Fruit fly (Drosophila melanogaster): ENCODE results near the gene CG5068.
A peak's percentile ranks its signal among the peaks of the same experiment; 100 is the strongest.

CG5068 gene

DNA sequence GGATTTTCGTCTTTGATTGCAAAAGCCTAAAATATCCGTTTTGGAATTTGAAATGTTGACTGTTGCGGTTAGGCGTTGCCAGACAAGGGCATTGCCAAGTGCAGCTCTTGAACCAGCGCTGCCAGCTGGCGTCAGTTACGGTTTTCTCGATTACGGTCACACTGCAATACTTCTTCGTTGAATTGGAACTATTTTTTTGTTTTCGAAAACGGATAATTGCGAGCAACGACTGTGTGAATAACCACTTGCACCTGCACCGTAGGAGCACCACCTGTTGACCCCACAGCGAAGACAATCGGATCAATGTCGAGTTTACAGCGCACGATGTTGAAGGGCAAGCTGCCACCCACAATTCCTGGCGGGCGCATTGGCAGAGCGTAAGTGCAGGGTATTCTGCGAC lies at the start of gene CG5068:
Gene CG5068, plus strand, starts transcription at position 129 of the 400 bp plus-strand sequence.
- TF ChIP-seq usp (GFP tag; optimal IDR thresholded peaks at IDR 0.05) (no peak), Vsx2 (GFP tag; optimal IDR thresholded peaks at IDR 0.05; ENCODE audit: partially characterized antibody) (peak; percentile 40), GATAd (GFP tag; optimal IDR thresholded peaks at IDR 0.05) (no peak), Abd-B (GFP tag; optimal IDR thresholded peaks at IDR 0.05) (no peak), ey (GFP tag; optimal IDR thresholded peaks at IDR 0.05) (no peak), Rel (GFP tag; optimal IDR thresholded peaks at IDR 0.05) (no peak), Rel (tag; optimal IDR thresholded peaks at IDR 0.05) (peak; percentile 43)

DNA sequence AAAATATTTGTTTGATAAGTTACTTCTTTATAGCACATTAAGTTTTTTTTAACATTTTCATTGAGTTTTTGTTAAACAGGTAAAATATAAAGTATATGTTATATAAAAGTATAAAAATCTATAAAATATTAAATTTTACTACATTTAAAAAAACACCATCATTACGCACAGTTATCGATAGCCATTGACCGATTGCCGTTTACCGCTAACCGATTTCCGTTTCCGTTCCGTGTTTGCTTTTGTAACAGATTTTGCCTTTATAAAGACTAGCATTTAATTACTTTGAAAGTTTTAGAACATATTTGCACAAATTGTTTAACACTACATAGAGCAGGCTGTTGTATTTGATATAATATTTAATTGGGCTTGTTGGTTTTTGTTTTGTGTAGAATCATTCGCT lies 46.9 kb upstream of the CG5068 start:
- TF ChIP-seq Hnf4 (GFP tag; optimal IDR thresholded peaks at IDR 0.05) = no peak

DNA sequence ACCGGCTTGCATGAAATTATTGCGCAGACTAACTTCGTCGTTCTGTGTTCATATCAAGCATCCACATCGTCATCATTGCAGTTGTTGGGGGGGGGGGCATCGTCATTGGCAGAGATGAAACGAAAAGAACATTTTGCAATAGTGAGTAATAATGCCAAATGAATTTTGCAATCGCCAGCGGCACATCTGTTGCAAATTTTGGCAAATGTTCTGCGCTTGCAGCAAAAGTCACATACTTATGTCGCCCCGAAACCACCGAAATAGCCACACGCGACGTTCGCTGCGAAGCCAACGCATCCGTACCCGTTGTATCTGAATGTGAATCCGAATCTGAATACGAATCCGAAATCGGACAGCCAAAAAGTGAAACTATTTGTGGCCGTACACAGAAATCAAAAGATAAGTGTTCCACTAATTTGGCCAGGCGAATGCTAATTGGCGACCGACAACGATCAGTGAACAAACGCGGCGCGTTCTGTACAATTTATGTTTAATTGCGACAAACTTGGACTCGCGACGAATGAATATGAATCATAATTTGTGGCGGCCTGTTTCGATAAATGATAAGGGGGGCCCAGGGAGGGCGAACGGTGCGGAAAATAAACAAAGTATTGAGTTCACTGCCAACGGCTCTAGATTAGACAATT lies 38.5 kb upstream of the CG5068 start:
- TF ChIP-seq Sp1 (GFP tag; optimal IDR thresholded peaks at IDR 0.05) (no peak), Dif (GFP tag; optimal IDR thresholded peaks at IDR 0.05; ENCODE audit: partially characterized antibody) (no peak), dmrt93B (GFP tag; optimal IDR thresholded peaks at IDR 0.05) (no peak), pan (optimal IDR thresholded peaks at IDR 0.05) (no peak), psq (GFP tag; optimal IDR thresholded peaks at IDR 0.05) (no peak), Dfd (GFP tag; optimal IDR thresholded peaks at IDR 0.05) (no peak)

DNA sequence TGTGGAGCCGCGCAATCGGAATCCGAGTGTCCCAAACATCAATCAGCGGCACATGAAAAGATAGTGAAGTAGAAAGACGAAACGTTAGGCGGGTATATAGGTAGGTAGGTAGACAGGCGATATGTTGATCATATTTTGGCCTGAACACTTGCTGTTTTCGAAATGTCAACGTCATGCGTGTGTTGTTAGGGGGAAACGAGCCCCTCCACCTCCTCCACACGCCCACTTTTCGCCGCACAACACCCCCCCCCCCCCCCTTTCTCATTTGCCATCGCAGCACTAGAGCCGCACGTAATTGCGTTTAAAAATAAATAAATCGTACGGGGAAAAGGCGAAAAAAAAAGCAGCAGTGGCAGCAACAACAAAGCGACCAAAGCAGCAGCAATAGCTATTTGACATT lies 36.7 kb upstream of the CG5068 start:
- TF ChIP-seq CG9705 (GFP tag; optimal IDR thresholded peaks at IDR 0.05) (no peak), usp (GFP tag; optimal IDR thresholded peaks at IDR 0.05) (no peak), Dfd (GFP tag; optimal IDR thresholded peaks at IDR 0.05) (peak; percentile 57), dl (GFP tag; optimal IDR thresholded peaks at IDR 0.05; ENCODE audit: insufficient read depth in 1 of 2, partially characterized antibody in 2 of 2) (no peak), Hnf4 (GFP tag; optimal IDR thresholded peaks at IDR 0.05) (no peak), sage (GFP tag; optimal IDR thresholded peaks at IDR 0.05) (no peak), Sp1 (GFP tag; optimal IDR thresholded peaks at IDR 0.05) (no peak), fru (GFP tag; optimal IDR thresholded peaks at IDR 0.05) (no peak)

DNA sequence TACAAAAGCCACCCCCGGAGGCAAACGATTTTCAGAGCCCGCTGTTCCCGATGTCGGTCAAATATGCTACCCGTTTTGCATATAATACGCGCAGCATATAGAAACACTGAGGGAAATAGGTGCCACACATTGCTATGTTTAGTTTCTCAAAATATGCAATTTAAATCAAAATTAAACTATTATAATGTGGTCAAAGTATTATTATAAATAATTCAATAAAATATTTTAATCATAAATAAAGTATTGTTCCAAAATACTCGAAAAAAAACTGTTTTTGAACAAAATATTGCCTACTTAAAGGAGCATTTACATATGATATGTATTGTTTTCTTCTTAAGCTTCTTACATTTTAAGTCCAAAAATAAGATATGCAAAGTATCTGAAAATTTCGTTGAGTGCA lies 35.6 kb upstream of the CG5068 start:
- TF ChIP-seq Hr83 (GFP tag; optimal IDR thresholded peaks at IDR 0.05; ENCODE audit: poor library complexity, severe bottlenecking) (no peak), Jra (GFP tag; optimal IDR thresholded peaks at IDR 0.05) (no peak), HLH106 (tag; optimal IDR thresholded peaks at IDR 0.05) (no peak), tai (GFP tag; optimal IDR thresholded peaks at IDR 0.05) (no peak), jim (GFP tag; optimal IDR thresholded peaks at IDR 0.05) (no peak), woc (GFP tag; optimal IDR thresholded peaks at IDR 0.05) (no peak)

DNA sequence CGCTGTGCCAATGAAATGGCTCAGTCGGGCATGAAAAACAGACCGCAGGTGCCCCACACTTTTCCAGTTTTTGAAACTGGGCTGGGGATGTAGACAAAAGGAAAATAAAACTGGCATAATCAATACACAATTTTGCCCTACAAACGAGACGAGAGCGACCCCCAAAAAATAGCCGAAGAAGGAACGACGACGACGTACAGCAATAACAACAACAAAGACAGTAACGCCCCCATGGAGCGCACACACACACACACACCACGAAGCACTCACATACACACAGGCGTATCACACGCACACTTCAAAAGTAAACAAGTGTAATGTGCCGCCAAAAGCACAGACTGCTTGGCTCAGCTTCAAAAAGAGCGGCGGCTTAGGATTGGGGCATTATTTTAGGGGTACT lies 35.0 kb upstream of the CG5068 start:
- no peak for TF ChIP-seq Vsx2 (GFP tag; optimal IDR thresholded peaks at IDR 0.05; ENCODE audit: partially characterized antibody)
- TF ChIP-seq Hr83 (GFP tag; optimal IDR thresholded peaks at IDR 0.05; ENCODE audit: poor library complexity, severe bottlenecking) = peak; percentile 1

DNA sequence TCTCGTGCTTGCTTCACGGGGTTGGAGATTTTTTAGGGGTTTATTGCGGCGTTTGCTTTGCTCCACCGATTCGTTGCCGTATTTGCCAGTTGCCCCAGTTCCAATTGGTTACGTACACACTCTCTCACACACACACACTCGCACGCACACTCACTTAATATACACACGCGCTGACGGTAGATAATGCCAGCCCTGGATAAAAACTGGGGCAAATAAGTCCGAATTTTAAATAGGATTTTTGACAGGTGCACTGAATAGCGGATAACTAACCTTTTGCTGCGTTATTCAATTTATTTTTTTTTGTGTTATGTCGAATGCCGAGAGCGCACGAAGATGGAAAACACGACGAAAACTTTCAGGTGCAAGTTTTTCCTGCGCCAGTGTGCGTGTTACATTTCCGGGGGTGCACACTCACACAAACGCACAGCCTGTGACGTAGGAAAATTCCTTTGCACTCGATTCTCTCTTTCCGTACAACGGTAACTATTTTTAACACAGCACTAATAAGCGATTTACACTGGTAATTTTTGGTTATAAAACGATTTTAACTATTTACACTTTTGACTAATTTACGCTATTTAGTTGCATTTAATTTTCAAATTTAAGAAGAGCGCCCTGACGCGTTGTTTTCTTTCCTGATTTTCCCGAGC lies 33.8 kb upstream of the CG5068 start:
- no peak for TF ChIP-seq GATAd (GFP tag; optimal IDR thresholded peaks at IDR 0.05)
- no peak for TF ChIP-seq lola (GFP tag; optimal IDR thresholded peaks at IDR 0.05)
- TF ChIP-seq OdsH (GFP tag; optimal IDR thresholded peaks at IDR 0.05) = no peak
- no peak for TF ChIP-seq dmrt93B (GFP tag; optimal IDR thresholded peaks at IDR 0.05)
- TF ChIP-seq Hnf4 (GFP tag; optimal IDR thresholded peaks at IDR 0.05) = no peak
- TF ChIP-seq sv (GFP tag; optimal IDR thresholded peaks at IDR 0.05) = no peak
- TF ChIP-seq h (GFP tag; optimal IDR thresholded peaks at IDR 0.05) = no peak
- TF ChIP-seq tai (GFP tag; optimal IDR thresholded peaks at IDR 0.05) = no peak
- TF ChIP-seq rgr (GFP tag; optimal IDR thresholded peaks at IDR 0.05) = no peak
- no peak for TF ChIP-seq foxo (GFP tag; optimal IDR thresholded peaks at IDR 0.05)
- TF ChIP-seq Myc (optimal IDR thresholded peaks at IDR 0.05) = no peak
- no peak for TF ChIP-seq HLH106 (tag; optimal IDR thresholded peaks at IDR 0.05)
- TF ChIP-seq Mio (GFP tag; optimal IDR thresholded peaks at IDR 0.05) = no peak
- TF ChIP-seq ey (GFP tag; optimal IDR thresholded peaks at IDR 0.05) = no peak
- TF ChIP-seq Sp1 (GFP tag; optimal IDR thresholded peaks at IDR 0.05) = no peak
- no peak for TF ChIP-seq Rel (GFP tag; optimal IDR thresholded peaks at IDR 0.05)
- no peak for TF ChIP-seq Rel (tag; optimal IDR thresholded peaks at IDR 0.05)
- TF ChIP-seq br (GFP tag; optimal IDR thresholded peaks at IDR 0.05) = no peak
- TF ChIP-seq CrebA (GFP tag; optimal IDR thresholded peaks at IDR 0.05; ENCODE audit: borderline replicate concordance) = no peak
